Worm (Caenorhabditis elegans): ENCODE data around the gene ugt-32.

- TF ChIP-seq scrt-1 (GFP tag; IDR thresholded peaks at IDR 0.05) (no peak), B0310.2 (tag; optimal IDR thresholded peaks at IDR 0.05) (no peak), tbx-11 (GFP tag; IDR thresholded peaks at IDR 0.05) (no peak), pes-1 (GFP tag; IDR thresholded peaks at IDR 0.05) (no peak), ama-1 (optimal IDR thresholded peaks at IDR 0.05) (no peak), hnd-1 (tag; optimal IDR thresholded peaks at IDR 0.05) (no peak), tbx-37 (GFP tag; conservative IDR thresholded peaks at IDR 0.05) (no peak)
Observed at ce11 chrV:3811541-3811940, 32.3 kb downstream of the ugt-32 start, which contains the start of gene scl-13.
